Fruit fly (Drosophila melanogaster) whole organism, embryonic: ENCODE results near the gene CG46439.

Experiments used
- Atf3 ChIP-seq: fragments of 200-800 bp; sonication (Bioruptor generic); optimal IDR thresholded peaks from 3 replicates; lab custom pipeline; 2016; ENCODE audit warnings: missing biosample characterization, missing genetic modification characterization
- B-H1 ChIP-seq: fragments of 200-800 bp; sonication (Bioruptor generic); IDR thresholded peaks from 3 replicates; pipeline ENCODE4 v1.3.6; 2022; ENCODE audit warnings: missing biosample characterization, missing genetic modification characterization
- Bdp1 ChIP-seq: fragments of 200-800 bp; sonication (Bioruptor generic); optimal IDR thresholded peaks from 3 replicates; lab custom pipeline; 2016; ENCODE audit warnings: missing biosample characterization, missing genetic modification characterization
- CG10147 ChIP-seq: fragments of 200-800 bp; sonication (Bioruptor generic); optimal IDR thresholded peaks from 2 replicates; lab custom pipeline; 2019; ENCODE audit warnings: missing biosample characterization, mild to moderate bottlenecking, missing genetic modification characterization, moderate library complexity
- CG10209 ChIP-seq: fragments of 200-800 bp; sonication (Bioruptor generic); optimal IDR thresholded peaks from 3 replicates; lab custom pipeline; 2017; ENCODE audit warnings: missing biosample characterization, mild to moderate bottlenecking, missing genetic modification characterization, missing genetic modification reagents
- CG11398 ChIP-seq: fragments of 200-800 bp; sonication (Bioruptor generic); optimal IDR thresholded peaks from 2 replicates; lab custom pipeline; 2016; ENCODE audit warnings: missing biosample characterization, missing genetic modification characterization
- CG13424 ChIP-seq: fragments of 200-800 bp; sonication (Bioruptor generic); optimal IDR thresholded peaks from 2 replicates; lab custom pipeline; 2019; ENCODE audit warnings: missing biosample characterization, mild to moderate bottlenecking, missing genetic modification characterization, moderate library complexity
- CG1529 ChIP-seq: fragments of 200-800 bp; sonication (Bioruptor generic); optimal IDR thresholded peaks from 3 replicates; lab custom pipeline; 2018; ENCODE audit warnings: missing biosample characterization, missing genetic modification characterization
- CG1832 ChIP-seq: fragments of 200-800 bp; sonication (Bioruptor generic); optimal IDR thresholded peaks from 2 replicates; lab custom pipeline; 2017; ENCODE audit warnings: missing biosample characterization, mild to moderate bottlenecking, missing genetic modification characterization, inconsistent platforms
- CG2875 ChIP-seq: fragments of 200-800 bp; sonication (Bioruptor generic); optimal IDR thresholded peaks from 2 replicates; lab custom pipeline; 2017; ENCODE audit warnings: missing biosample characterization, mild to moderate bottlenecking, missing genetic modification characterization, missing genetic modification reagents
- CG3065 ChIP-seq: fragments of 200-800 bp; sonication (Bioruptor generic); optimal IDR thresholded peaks from 2 replicates; lab custom pipeline; 2016; ENCODE audit warnings: missing biosample characterization, missing genetic modification characterization
- CG4617 ChIP-seq: fragments of 200-800 bp; sonication (Bioruptor generic); optimal IDR thresholded peaks from 3 replicates; lab custom pipeline; 2016; ENCODE audit warnings: missing biosample characterization, missing genetic modification characterization, borderline replicate concordance
- CG5245 ChIP-seq: fragments of 200-800 bp; sonication (Bioruptor generic); optimal IDR thresholded peaks from 3 replicates; lab custom pipeline; 2016; ENCODE audit warnings: missing biosample characterization, missing genetic modification characterization
- CG6254 ChIP-seq: fragments of 200-800 bp; sonication (Bioruptor generic); optimal IDR thresholded peaks from 3 replicates; lab custom pipeline; 2017; ENCODE audit warnings: mild to moderate bottlenecking, missing biosample characterization, missing genetic modification reagents, missing genetic modification characterization
- CG6813 ChIP-seq: fragments of 200-800 bp; sonication (Bioruptor generic); optimal IDR thresholded peaks from 2 replicates; lab custom pipeline; 2017; ENCODE audit warnings: missing biosample characterization, missing genetic modification characterization, mild to moderate bottlenecking, moderate library complexity, missing genetic modification reagents
- CG7271 ChIP-seq: fragments of 200-800 bp; sonication (Bioruptor generic); optimal IDR thresholded peaks from 2 replicates; lab custom pipeline; 2018; ENCODE audit warnings: missing biosample characterization, mild to moderate bottlenecking, missing genetic modification characterization, moderate library complexity
- CG7745 ChIP-seq: fragments of 200-800 bp; sonication (Bioruptor generic); optimal IDR thresholded peaks from 2 replicates; lab custom pipeline; 2018; ENCODE audit warnings: missing biosample characterization, mild to moderate bottlenecking, missing genetic modification characterization, moderate library complexity
- CG7928 ChIP-seq: fragments of 200-800 bp; sonication (Bioruptor generic); optimal IDR thresholded peaks from 2 replicates; lab custom pipeline; 2017; ENCODE audit warnings: missing biosample characterization, mild to moderate bottlenecking, missing genetic modification characterization
- CG7987 ChIP-seq: fragments of 200-800 bp; sonication (Bioruptor generic); optimal IDR thresholded peaks from 2 replicates; lab custom pipeline; 2018; ENCODE audit warnings: missing biosample characterization, mild to moderate bottlenecking, missing genetic modification characterization, moderate library complexity
- CG8478 ChIP-seq: fragments of >200 bp; optimal IDR thresholded peaks from 2 replicates; lab custom pipeline; 2018
- CG9727 ChIP-seq: fragments of 200-800 bp; sonication (Bioruptor generic); optimal IDR thresholded peaks from 3 replicates; lab custom pipeline; 2017; ENCODE audit warnings: missing biosample characterization, mild to moderate bottlenecking, missing genetic modification characterization
- CG9932 ChIP-seq: fragments of 200-800 bp; sonication (Bioruptor generic); IDR thresholded peaks from 2 replicates; pipeline ENCODE4 v1.3.6; 2022; ENCODE audit warnings: missing biosample characterization, missing genetic modification characterization
- CoRest ChIP-seq: fragments of 200-800 bp; sonication (Bioruptor generic); optimal IDR thresholded peaks from 3 replicates; lab custom pipeline; 2018; ENCODE audit warnings: missing biosample characterization, mild to moderate bottlenecking, missing genetic modification characterization, moderate library complexity
- Deaf1 ChIP-seq: fragments of 200-800 bp; optimal IDR thresholded peaks from 3 replicates; lab custom pipeline; 2019; ENCODE audit warnings: missing biosample characterization, mild to moderate bottlenecking, missing genetic modification characterization, moderate library complexity
- Nf-YB ChIP-seq: fragments of 200-800 bp; sonication (Bioruptor generic); optimal IDR thresholded peaks from 3 replicates; lab custom pipeline; 2019; ENCODE audit warnings: missing biosample characterization, mild to moderate bottlenecking, missing genetic modification characterization, moderate library complexity
- NfI ChIP-seq: fragments of 200-800 bp; sonication (Bioruptor generic); optimal IDR thresholded peaks from 3 replicates; lab custom pipeline; 2018; ENCODE audit warnings: missing biosample characterization, mild to moderate bottlenecking, missing genetic modification characterization, moderate library complexity
- PHDP ChIP-seq: fragments of 200-800 bp; sonication (Bioruptor generic); optimal IDR thresholded peaks from 3 replicates; lab custom pipeline; 2018; ENCODE audit warnings: missing biosample characterization, mild to moderate bottlenecking, missing genetic modification characterization, moderate library complexity
- Ptx1 ChIP-seq: fragments of 200-800 bp; sonication (Bioruptor generic); IDR thresholded peaks from 2 replicates; pipeline ENCODE4 v1.3.6; 2022; ENCODE audit warnings: missing biosample characterization, missing genetic modification characterization
- Sry-β ChIP-seq: fragments of 200-800 bp; sonication (Bioruptor generic); optimal IDR thresholded peaks from 2 replicates; lab custom pipeline; 2018; ENCODE audit warnings: missing biosample characterization, mild to moderate bottlenecking, missing genetic modification characterization, moderate library complexity
- bigmax ChIP-seq: fragments of 200-800 bp; sonication (Bioruptor generic); optimal IDR thresholded peaks from 2 replicates; lab custom pipeline; 2018; ENCODE audit warnings: missing biosample characterization, mild to moderate bottlenecking, missing genetic modification characterization
- cato ChIP-seq: fragments of 200-800 bp; sonication (Bioruptor generic); optimal IDR thresholded peaks from 2 replicates; lab custom pipeline; 2016; ENCODE audit warnings: missing biosample characterization, missing genetic modification characterization, borderline replicate concordance
- crc ChIP-seq: fragments of 200-800 bp; sonication (Bioruptor generic); optimal IDR thresholded peaks from 2 replicates; lab custom pipeline; 2016; ENCODE audit warnings: missing biosample characterization, missing genetic modification characterization
- crp ChIP-seq, 2 experiments: fragments of 200-800 bp; sonication (Bioruptor generic); optimal IDR thresholded peaks; 2 replicates in 1 of 2; 3 replicates in 1 of 2; lab custom pipeline; 2017; ENCODE audit warnings: missing biosample characterization in 2 of 2, missing genetic modification characterization in 2 of 2, mild to moderate bottlenecking in 1 of 2, moderate library complexity in 1 of 2
- disco-r ChIP-seq: fragments of 200-800 bp; sonication (Bioruptor generic); optimal IDR thresholded peaks from 2 replicates; lab custom pipeline; 2016; ENCODE audit warnings: missing biosample characterization, missing genetic modification characterization
- fd64A ChIP-seq: fragments of 200-800 bp; sonication (Bioruptor generic); optimal IDR thresholded peaks from 3 replicates; lab custom pipeline; 2018; ENCODE audit warnings: missing biosample characterization, mild to moderate bottlenecking, missing genetic modification characterization
- grau ChIP-seq: fragments of 200-800 bp; optimal IDR thresholded peaks from 3 replicates; lab custom pipeline; 2019; ENCODE audit warnings: missing biosample characterization, mild to moderate bottlenecking, missing genetic modification characterization, moderate library complexity
- gsb-n ChIP-seq: fragments of 200-800 bp; sonication (Bioruptor generic); optimal IDR thresholded peaks from 3 replicates; lab custom pipeline; 2018; ENCODE audit warnings: missing biosample characterization, mild to moderate bottlenecking, missing genetic modification characterization
- ham ChIP-seq: fragments of 200-800 bp; sonication (Bioruptor generic); IDR thresholded peaks from 2 replicates; pipeline ENCODE4 v1.3.6; 2022; ENCODE audit warnings: missing biosample characterization, missing genetic modification characterization
- lilli ChIP-seq: fragments of 200-800 bp; sonication (Bioruptor generic); optimal IDR thresholded peaks from 3 replicates; lab custom pipeline; 2016; ENCODE audit warnings: missing biosample characterization, missing genetic modification characterization
- lmd ChIP-seq: fragments of 200-800 bp; sonication (Bioruptor generic); IDR thresholded peaks from 2 replicates; pipeline ENCODE4 v1.3.6; 2022; ENCODE audit warnings: missing biosample characterization, missing genetic modification characterization
- maf-S ChIP-seq: fragments of 200-800 bp; sonication (Bioruptor generic); optimal IDR thresholded peaks from 2 replicates; lab custom pipeline; 2016; ENCODE audit warnings: missing biosample characterization, missing genetic modification characterization
- mam ChIP-seq: fragments of 200-800 bp; sonication (Bioruptor generic); optimal IDR thresholded peaks from 3 replicates; lab custom pipeline; 2016; ENCODE audit warnings: missing biosample characterization, missing genetic modification characterization
- nerfin-1 ChIP-seq: fragments of 200-800 bp; sonication (Bioruptor generic); optimal IDR thresholded peaks from 3 replicates; lab custom pipeline; 2019; ENCODE audit warnings: missing biosample characterization, mild to moderate bottlenecking, missing genetic modification characterization, moderate library complexity
- seq ChIP-seq: fragments of 200-800 bp; sonication (Bioruptor generic); IDR thresholded peaks from 2 replicates; pipeline ENCODE4 v1.3.6; 2022; ENCODE audit warnings: missing biosample characterization, missing genetic modification characterization
- tll ChIP-seq, 2 experiments: fragments of 200-800 bp in 1 of 2; fragments of >200 bp in 1 of 2; sonication (Bioruptor generic) in 1 of 2; optimal IDR thresholded peaks; 2 replicates each; lab custom pipeline; 2017 to 2019; ENCODE audit warnings: missing biosample characterization in 2 of 2, missing genetic modification characterization in 2 of 2, mild to moderate bottlenecking in 1 of 2, moderate library complexity in 1 of 2
- trh ChIP-seq: fragments of 200-800 bp; sonication (Bioruptor generic); optimal IDR thresholded peaks from 2 replicates; lab custom pipeline; 2016; ENCODE audit warnings: missing biosample characterization, missing genetic modification characterization
- tup ChIP-seq: fragments of 200-800 bp; sonication (Bioruptor generic); optimal IDR thresholded peaks from 2 replicates; lab custom pipeline; 2016; ENCODE audit warnings: missing biosample characterization, mild to moderate bottlenecking, missing genetic modification characterization, moderate library complexity
- yki ChIP-seq: fragments of >200 bp; optimal IDR thresholded peaks from 3 replicates; lab custom pipeline; 2018
- zf30C ChIP-seq: fragments of 200-800 bp; sonication (Bioruptor generic); optimal IDR thresholded peaks from 3 replicates; lab custom pipeline; 2018; ENCODE audit warnings: missing biosample characterization, mild to moderate bottlenecking, missing genetic modification characterization

Gene CG46439

dm6 chr3L:11118627-11119395 lies 22.8 kb upstream of the CG46439 start (continued):
- no peak for TF ChIP-seq CG7928 (GFP tag; lab: Kevin White, UChicago)
- TF ChIP-seq ham (GFP tag; lab: Robert Waterston, UW) = no peak
- TF ChIP-seq CG4617 (GFP tag; lab: Kevin White, UChicago) = peak; percentile 12
- TF ChIP-seq tll (GFP tag; optimal IDR thresholded peaks at IDR 0.05; lab: Kevin White, UChicago) = peak in 1 of 2 experiments; percentile 56
- peak; percentile 26 for TF ChIP-seq yki (lab: Kevin White, UChicago)
- peak; percentile 31 for TF ChIP-seq tup
- TF ChIP-seq Sry-β = peak; percentile 21
- peak; percentile 93 for TF ChIP-seq fd64A (GFP tag; lab: Kevin White, UChicago)
- TF ChIP-seq CG10209 (GFP tag; lab: Kevin White, UChicago) = peak; percentile 81
- TF ChIP-seq Deaf1 (tag; lab: Kevin White, UChicago) = peak; percentile 65
- TF ChIP-seq CG2875 (GFP tag; lab: Kevin White, UChicago) = peak; percentile 84
- peak; percentile 38 for TF ChIP-seq grau
- TF ChIP-seq CG9727 (GFP tag; lab: Kevin White, UChicago) = peak; percentile 77
- peak; percentile 71 for TF ChIP-seq CG7271 (tag; lab: Kevin White, UChicago)
- peak; percentile 64 for TF ChIP-seq crc (GFP tag; lab: Kevin White, UChicago)
- TF ChIP-seq CG8478 (lab: Kevin White, UChicago) = no peak
- TF ChIP-seq gsb-n (tag; lab: Kevin White, UChicago) = peak; percentile 57
- TF ChIP-seq crp (GFP tag; optimal IDR thresholded peaks at IDR 0.05; lab: Kevin White, UChicago) = peak in 1 of 2 experiments; percentile 32
- no peak for TF ChIP-seq B-H1 (GFP tag; lab: Robert Waterston, UW)
- peak; percentile 61 for TF ChIP-seq CG6254 (GFP tag; lab: Kevin White, UChicago)
- peak; percentile 58 for TF ChIP-seq bigmax (GFP tag; lab: Kevin White, UChicago)
- TF ChIP-seq lmd (GFP tag; lab: Robert Waterston, UW) = no peak; the same call in 1 of the 2 replicates
- TF ChIP-seq trh (GFP tag; lab: Kevin White, UChicago) = peak; percentile 19
- peak; percentile 18 for TF ChIP-seq maf-S
- peak; percentile 42 for TF ChIP-seq Atf3 (GFP tag; lab: Kevin White, UChicago)
- no peak for TF ChIP-seq Ptx1 (GFP tag; lab: Robert Waterston, UW)
- TF ChIP-seq Bdp1 (GFP tag; lab: Kevin White, UChicago) = peak; percentile 4
- no peak for TF ChIP-seq CG1832 (GFP tag; lab: Kevin White, UChicago)
- TF ChIP-seq CoRest (tag; lab: Kevin White, UChicago) = peak; percentile 46
- peak; percentile 7 for TF ChIP-seq mam (GFP tag; lab: Kevin White, UChicago)
- no peak for TF ChIP-seq cato (GFP tag; lab: Kevin White, UChicago)
- peak; percentile 76 for TF ChIP-seq disco-r (GFP tag; lab: Kevin White, UChicago)
- peak; percentile 91 for TF ChIP-seq CG6813
- peak; percentile 86 for TF ChIP-seq nerfin-1
- TF ChIP-seq lilli = no peak
- peak; percentile 80 for TF ChIP-seq seq (GFP tag; lab: Robert Waterston, UW)
- peak; percentile 89 for TF ChIP-seq CG7987
- peak; percentile 65 for TF ChIP-seq NfI (GFP tag; lab: Kevin White, UChicago)
- peak; percentile 57 for TF ChIP-seq CG9932 (GFP tag; lab: Robert Waterston, UW)
- TF ChIP-seq CG1529 (GFP tag; lab: Kevin White, UChicago) = peak; percentile 72
- TF ChIP-seq zf30C (GFP tag; lab: Kevin White, UChicago) = peak; percentile 51
- TF ChIP-seq CG7745 (tag; lab: Kevin White, UChicago) = peak; percentile 81
- peak; percentile 68 for TF ChIP-seq CG11398 (GFP tag; lab: Kevin White, UChicago)
- peak; percentile 55 for TF ChIP-seq PHDP
- peak; percentile 34 for TF ChIP-seq CG3065
- TF ChIP-seq Nf-YB (GFP tag; lab: Kevin White, UChicago) = peak; percentile 67
- TF ChIP-seq CG5245 (GFP tag; lab: Kevin White, UChicago) = peak; percentile 45
- TF ChIP-seq CG13424 = peak; percentile 72
- peak; percentile 69 for TF ChIP-seq CG10147 (GFP tag; lab: Kevin White, UChicago)
